Fruit fly (Drosophila melanogaster) whole organism, embryonic: Measurements from ENCODE around the gene CG1622.
A peak's percentile ranks its signal among the peaks of the same experiment; 100 is the strongest.

Source experiments
- Ada2b ChIP-seq: fragments of 200-800 bp; sonication (Bioruptor generic); IDR thresholded peaks from 2 replicates; pipeline ENCODE4 v1.3.6; 2022; ENCODE audit warnings: missing biosample characterization, missing genetic modification characterization
- CG11504 ChIP-seq: fragments of 200-800 bp; sonication (Bioruptor generic); optimal IDR thresholded peaks from 3 replicates; lab custom pipeline; 2019; ENCODE audit warnings: missing biosample characterization, mild to moderate bottlenecking, missing genetic modification characterization, moderate library complexity
- CG11696 ChIP-seq: fragments of 200-800 bp; sonication (Bioruptor generic); IDR thresholded peaks from 2 replicates; pipeline ENCODE4 v1.3.6; 2022; ENCODE audit warnings: missing biosample characterization, missing genetic modification characterization
- CG1529 ChIP-seq: fragments of 200-800 bp; sonication (Bioruptor generic); optimal IDR thresholded peaks from 3 replicates; lab custom pipeline; 2018; ENCODE audit warnings: missing biosample characterization, missing genetic modification characterization
- CG17829 ChIP-seq: fragments of 200-800 bp; optimal IDR thresholded peaks from 2 replicates; lab custom pipeline; 2019; ENCODE audit warnings: missing biosample characterization, mild to moderate bottlenecking, missing genetic modification characterization, moderate library complexity
- CG18262 ChIP-seq: fragments of 200-800 bp; optimal IDR thresholded peaks from 3 replicates; lab custom pipeline; 2019; ENCODE audit warnings: missing biosample characterization, mild to moderate bottlenecking, missing genetic modification characterization, moderate library complexity
- CG2712 ChIP-seq: fragments of 200-800 bp; optimal IDR thresholded peaks from 3 replicates; lab custom pipeline; 2019; ENCODE audit warnings: missing biosample characterization, mild to moderate bottlenecking, missing genetic modification characterization, moderate library complexity
- CG32767 ChIP-seq: fragments of 200-800 bp; sonication (Bioruptor generic); IDR thresholded peaks from 2 replicates; pipeline ENCODE4 v1.3.6; 2022; ENCODE audit warnings: missing biosample characterization, missing genetic modification characterization
- CG34422 ChIP-seq: fragments of 200-800 bp; sonication (Bioruptor generic); IDR thresholded peaks from 3 replicates; pipeline ENCODE4 v1.3.6; 2022; ENCODE audit warnings: missing biosample characterization, missing genetic modification characterization
- CG4404 ChIP-seq: fragments of 200-800 bp; sonication (Bioruptor generic); IDR thresholded peaks from 2 replicates; pipeline ENCODE4 v1.3.6; 2022; ENCODE audit warnings: missing biosample characterization, missing genetic modification characterization
- CG4707 ChIP-seq: fragments of 200-800 bp; sonication (Bioruptor generic); optimal IDR thresholded peaks from 2 replicates; lab custom pipeline; 2018; ENCODE audit warnings: missing biosample characterization, mild to moderate bottlenecking, missing genetic modification characterization, moderate library complexity
- CG4820 ChIP-seq: fragments of 200-800 bp; sonication (Bioruptor generic); optimal IDR thresholded peaks from 3 replicates; lab custom pipeline; 2016; ENCODE audit warnings: missing biosample characterization, missing genetic modification characterization
- CG7839 ChIP-seq: fragments of 200-800 bp; sonication (Bioruptor generic); optimal IDR thresholded peaks from 3 replicates; lab custom pipeline; 2018; ENCODE audit warnings: missing biosample characterization, mild to moderate bottlenecking, missing genetic modification characterization, moderate library complexity
- CG8290 ChIP-seq, 3 experiments: fragments of 200-800 bp; sonication (Bioruptor generic); optimal IDR thresholded peaks; 2 replicates each; lab custom pipeline; 2016 to 2019; ENCODE audit warnings: missing biosample characterization in 3 of 3, missing genetic modification characterization in 3 of 3, mild to moderate bottlenecking in 2 of 3, moderate library complexity in 1 of 3
- CG9817 ChIP-seq: fragments of 200-800 bp; sonication (Bioruptor generic); optimal IDR thresholded peaks from 2 replicates; lab custom pipeline; 2018; ENCODE audit warnings: missing biosample characterization, mild to moderate bottlenecking, missing genetic modification characterization, moderate library complexity
- D19A ChIP-seq: fragments of 200-800 bp; optimal IDR thresholded peaks from 3 replicates; lab custom pipeline; 2019; ENCODE audit warnings: missing biosample characterization, mild to moderate bottlenecking, missing genetic modification characterization, moderate library complexity
- Dip3 ChIP-seq: fragments of 200-800 bp; sonication (Bioruptor generic); optimal IDR thresholded peaks from 3 replicates; lab custom pipeline; 2016; ENCODE audit warnings: missing biosample characterization, missing genetic modification characterization
- E2f1 ChIP-seq: fragments of 200-800 bp; sonication (Bioruptor generic); IDR thresholded peaks from 2 replicates; pipeline ENCODE4 v1.3.6; 2022; ENCODE audit warnings: missing biosample characterization, missing genetic modification characterization
- ERR ChIP-seq: fragments of 200-800 bp; sonication (Bioruptor generic); optimal IDR thresholded peaks from 2 replicates; lab custom pipeline; 2016; ENCODE audit warnings: missing biosample characterization, missing genetic modification characterization
- Ets97D ChIP-seq: fragments of 200-800 bp; sonication (Bioruptor generic); optimal IDR thresholded peaks from 3 replicates; lab custom pipeline; 2016; ENCODE audit warnings: missing biosample characterization, missing genetic modification characterization
- Gug ChIP-seq: fragments of 200-800 bp; sonication (Bioruptor generic); IDR thresholded peaks from 4 replicates; pipeline ENCODE4 v1.3.6; 2022; ENCODE audit warnings: missing biosample characterization, missing genetic modification characterization
- Hr3 ChIP-seq: fragments of 200-800 bp; sonication (Bioruptor generic); optimal IDR thresholded peaks from 3 replicates; lab custom pipeline; 2016; ENCODE audit warnings: missing biosample characterization, missing genetic modification characterization
- Kr ChIP-seq: fragments of 200-800 bp; sonication (Bioruptor generic); optimal IDR thresholded peaks from 2 replicates; lab custom pipeline; 2017; ENCODE audit warnings: missing biosample characterization, mild to moderate bottlenecking, missing genetic modification characterization
- NC2β ChIP-seq: fragments of 200-800 bp; sonication (Bioruptor generic); optimal IDR thresholded peaks from 2 replicates; lab custom pipeline; 2016; ENCODE audit warnings: missing biosample characterization, missing genetic modification characterization
- PHDP ChIP-seq: fragments of 200-800 bp; sonication (Bioruptor generic); optimal IDR thresholded peaks from 3 replicates; lab custom pipeline; 2018; ENCODE audit warnings: missing biosample characterization, mild to moderate bottlenecking, missing genetic modification characterization, moderate library complexity
- Side ChIP-seq: fragments of 200-800 bp; sonication (Bioruptor generic); optimal IDR thresholded peaks from 2 replicates; lab custom pipeline; 2016; ENCODE audit warnings: missing biosample characterization, missing genetic modification characterization
- Taf1 ChIP-seq: fragments of 200-800 bp; sonication (Bioruptor generic); IDR thresholded peaks from 2 replicates; pipeline ENCODE4 v1.3.6; 2022; ENCODE audit warnings: missing biosample characterization, missing genetic modification characterization
- Trl ChIP-seq, 3 experiments: fragments of >200 bp in 2 of 3; fragments of 200-800 bp in 1 of 3; sonication (Bioruptor generic) in 1 of 3; optimal IDR thresholded peaks; 2 replicates in 1 of 3; 3 replicates in 2 of 3; lab custom pipeline; 2016 to 2017; ENCODE audit warnings: missing biosample characterization in 1 of 3, missing genetic modification characterization in 1 of 3
- bab2 ChIP-seq: fragments of 200-800 bp; sonication (Bioruptor generic); optimal IDR thresholded peaks from 2 replicates; lab custom pipeline; 2016; ENCODE audit warnings: missing biosample characterization, missing genetic modification characterization
- bigmax ChIP-seq: fragments of 200-800 bp; sonication (Bioruptor generic); optimal IDR thresholded peaks from 2 replicates; lab custom pipeline; 2018; ENCODE audit warnings: missing biosample characterization, mild to moderate bottlenecking, missing genetic modification characterization
- btn ChIP-seq: fragments of 200-800 bp; sonication (Bioruptor generic); optimal IDR thresholded peaks from 2 replicates; lab custom pipeline; 2016; ENCODE audit warnings: missing biosample characterization, missing genetic modification characterization
- chm ChIP-seq: fragments of 200-800 bp; sonication (Bioruptor generic); IDR thresholded peaks from 2 replicates; pipeline ENCODE4 v1.3.6; 2022; ENCODE audit warnings: missing biosample characterization, missing genetic modification characterization
- ci ChIP-seq: fragments of 200-800 bp; sonication (Bioruptor generic); IDR thresholded peaks from 3 replicates; pipeline ENCODE4 v1.3.6; 2022; ENCODE audit warnings: missing biosample characterization, missing genetic modification characterization
- corto ChIP-seq: fragments of 200-800 bp; sonication (Bioruptor generic); optimal IDR thresholded peaks from 2 replicates; lab custom pipeline; 2016; ENCODE audit warnings: missing biosample characterization, mild to moderate bottlenecking, missing genetic modification characterization, moderate library complexity
- dmrt99B ChIP-seq: fragments of 200-800 bp; sonication (Bioruptor generic); optimal IDR thresholded peaks from 2 replicates; lab custom pipeline; 2018; ENCODE audit warnings: missing biosample characterization, mild to moderate bottlenecking, missing genetic modification characterization, moderate library complexity
- ems ChIP-seq: fragments of 200-800 bp; sonication (Bioruptor generic); optimal IDR thresholded peaks from 3 replicates; lab custom pipeline; 2016; ENCODE audit warnings: missing biosample characterization, missing genetic modification characterization
- gsb ChIP-seq: fragments of 200-800 bp; sonication (Bioruptor generic); IDR thresholded peaks from 2 replicates; pipeline ENCODE4 v1.3.6; 2022; ENCODE audit warnings: missing biosample characterization, missing genetic modification characterization
- kah ChIP-seq: fragments of 200-800 bp; sonication (Bioruptor generic); optimal IDR thresholded peaks from 2 replicates; lab custom pipeline; 2018; ENCODE audit warnings: missing biosample characterization, mild to moderate bottlenecking, missing genetic modification characterization
- lab ChIP-seq: fragments of 200-800 bp; sonication (Bioruptor generic); optimal IDR thresholded peaks from 3 replicates; lab custom pipeline; 2017; ENCODE audit warnings: missing biosample characterization, missing genetic modification characterization, mild to moderate bottlenecking, moderate library complexity, missing genetic modification reagents
- lmd ChIP-seq: fragments of 200-800 bp; sonication (Bioruptor generic); IDR thresholded peaks from 2 replicates; pipeline ENCODE4 v1.3.6; 2022; ENCODE audit warnings: missing biosample characterization, missing genetic modification characterization
- pan ChIP-seq, 4 experiments: fragments of >200 bp in 3 of 4; fragments of 200-800 bp in 1 of 4; sonication (Bioruptor generic) in 1 of 4; optimal IDR thresholded peaks in 3 of 4; IDR thresholded peaks in 1 of 4; 2 replicates each; pipeline versions ENCODE4 v1.3.6 to Lab custom; 2017 to 2022; ENCODE audit warnings: missing biosample characterization in 2 of 4, missing genetic modification characterization in 2 of 4, mixed read lengths in 1 of 4
- phol ChIP-seq: fragments of 200-800 bp; sonication (Bioruptor generic); optimal IDR thresholded peaks from 3 replicates; lab custom pipeline; 2018; ENCODE audit warnings: missing biosample characterization, mild to moderate bottlenecking, missing genetic modification characterization, moderate library complexity
- prd ChIP-seq, 3 experiments: fragments of >200 bp in 2 of 3; fragments of 200-800 bp in 1 of 3; sonication (Bioruptor generic) in 1 of 3; optimal IDR thresholded peaks in 2 of 3; IDR thresholded peaks in 1 of 3; 2 replicates in 2 of 3; 3 replicates in 1 of 3; pipeline versions ENCODE4 v1.3.6 to Lab custom; 2017 to 2022; ENCODE audit warnings: missing biosample characterization in 1 of 3, missing genetic modification characterization in 1 of 3
- pzg ChIP-seq: fragments of 200-800 bp; sonication (Bioruptor generic); optimal IDR thresholded peaks from 3 replicates; lab custom pipeline; 2018; ENCODE audit warnings: missing biosample characterization, mild to moderate bottlenecking, missing genetic modification characterization, moderate library complexity
- seq ChIP-seq: fragments of 200-800 bp; sonication (Bioruptor generic); IDR thresholded peaks from 2 replicates; pipeline ENCODE4 v1.3.6; 2022; ENCODE audit warnings: missing biosample characterization, missing genetic modification characterization
- sr ChIP-seq: fragments of 200-800 bp; sonication (Bioruptor generic); IDR thresholded peaks from 3 replicates; pipeline ENCODE4 v1.3.6; 2022; ENCODE audit warnings: missing biosample characterization, missing genetic modification characterization
- tio ChIP-seq: fragments of 200-800 bp; sonication (Bioruptor generic); optimal IDR thresholded peaks from 2 replicates; lab custom pipeline; 2017; ENCODE audit warnings: missing biosample characterization, missing genetic modification characterization, inconsistent platforms

CG1622 gene

DNA sequence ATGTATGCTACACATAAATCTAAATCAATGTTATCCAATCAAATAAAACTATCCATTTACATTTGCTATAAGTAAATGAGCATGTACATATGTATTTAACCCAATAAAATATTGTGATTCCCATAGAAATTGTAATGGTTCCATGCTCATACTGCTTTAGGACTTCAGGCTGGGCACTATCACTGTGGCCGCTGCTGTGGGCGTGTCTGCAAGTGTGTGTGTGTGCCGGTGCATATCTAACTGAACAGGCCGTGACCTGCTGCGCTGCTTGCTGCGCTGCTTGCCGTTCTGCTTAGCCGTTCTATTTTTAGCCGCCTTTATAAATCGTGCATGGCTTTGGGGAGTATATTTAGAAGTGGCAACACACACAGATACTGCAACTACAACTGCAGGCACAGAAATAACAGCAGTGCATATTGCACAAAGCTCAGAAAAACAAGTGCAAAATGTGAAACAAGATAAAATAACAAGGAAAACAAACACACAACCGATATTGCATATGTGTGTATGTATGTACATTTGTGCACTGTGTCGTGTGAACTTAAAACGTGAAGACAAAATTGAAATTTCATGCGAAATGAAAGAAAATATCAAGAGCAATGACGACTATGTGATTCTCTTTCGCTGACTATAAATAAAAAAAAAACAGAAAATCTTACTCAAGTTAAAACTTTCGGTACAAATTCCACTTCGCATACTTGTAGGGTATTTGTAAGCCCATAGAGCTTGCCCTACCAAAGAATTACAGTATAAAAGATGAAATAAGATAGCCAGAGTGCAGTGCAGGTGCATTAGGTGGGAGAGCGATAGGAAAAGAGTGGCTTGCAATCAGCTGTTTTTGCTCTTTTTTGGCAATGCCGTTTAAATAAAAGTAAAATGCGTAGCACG, 19.1 kb upstream of the CG1622 start (continued):
- TF ChIP-seq prd (optimal IDR thresholded peaks at IDR 0.05; lab: Kevin White, UChicago) (no peak), prd (GFP tag; IDR thresholded peaks at IDR 0.05; lab: Robert Waterston, UW) (peak; percentile 39; the same call in 1 of the 3 replicates), CG17829 (peak; percentile 7), pan (optimal IDR thresholded peaks at IDR 0.05; lab: Kevin White, UChicago) (no peak), pan (GFP tag; optimal IDR thresholded peaks at IDR 0.05 in 1 of 2, IDR thresholded peaks at IDR 0.05 in 1 of 2) (no peak), NC2β (GFP tag; lab: Kevin White, UChicago) (no peak), CG4820 (GFP tag; lab: Kevin White, UChicago) (no peak), CG32767 (GFP tag; lab: Robert Waterston, UW) (peak; percentile 29; the same call in 1 of the 2 replicates), CG1529 (GFP tag; lab: Kevin White, UChicago) (no peak), Trl (optimal IDR thresholded peaks at IDR 0.05; lab: Kevin White, UChicago) (no peak), Trl (GFP tag; optimal IDR thresholded peaks at IDR 0.05; lab: Kevin White, UChicago) (no peak), btn (GFP tag; lab: Kevin White, UChicago) (no peak), E2f1 (GFP tag; lab: Robert Waterston, UW) (no peak), Taf1 (no peak), Hr3 (no peak), bab2 (GFP tag; lab: Kevin White, UChicago) (peak; percentile 29), gsb (GFP tag; lab: Robert Waterston, UW) (no peak), Side (GFP tag; lab: Kevin White, UChicago) (no peak), CG18262 (peak; percentile 34), tio (GFP tag; lab: Kevin White, UChicago) (no peak), Kr (no peak), CG4707 (GFP tag; lab: Kevin White, UChicago) (no peak), dmrt99B (tag; lab: Kevin White, UChicago) (peak; percentile 25), ERR (no peak), sr (GFP tag; lab: Robert Waterston, UW) (0 out of 3 replicates have a peak, but pooled peaks have one; percentile 3), Gug (0 out of 4 replicates have a peak, but pooled peaks have one; percentile 38), PHDP (tag; lab: Kevin White, UChicago) (peak; percentile 22), CG2712 (peak; percentile 47), ems (GFP tag; lab: Kevin White, UChicago) (peak; percentile 21), Ets97D (no peak), chm (GFP tag; lab: Robert Waterston, UW) (no peak), kah (GFP tag; lab: Kevin White, UChicago) (no peak), CG4404 (no peak), CG7839 (tag; lab: Kevin White, UChicago) (peak; percentile 5), pzg (GFP tag; lab: Kevin White, UChicago) (no peak), seq (GFP tag; lab: Robert Waterston, UW) (no peak), bigmax (GFP tag; lab: Kevin White, UChicago) (no peak), D19A (tag; lab: Kevin White, UChicago) (peak; percentile 81), phol (tag; lab: Kevin White, UChicago) (peak; percentile 32), corto (GFP tag; lab: Kevin White, UChicago) (peak; percentile 13), lab (GFP tag; lab: Kevin White, UChicago) (peak; percentile 39), CG8290 (GFP tag; optimal IDR thresholded peaks at IDR 0.05; lab: Kevin White, UChicago) (no peak), CG8290 (tag; optimal IDR thresholded peaks at IDR 0.05; lab: Kevin White, UChicago) (peak in 1 of 2 experiments; percentile 54), lmd (GFP tag; lab: Robert Waterston, UW) (0 out of 2 replicates have a peak, but pooled peaks have one; percentile 6), CG11504 (peak; percentile 38), CG34422 (GFP tag; lab: Robert Waterston, UW) (0 out of 3 replicates have a peak, but pooled peaks have one; percentile 25), ci (GFP tag; lab: Robert Waterston, UW) (peak; percentile 36; the same call in 1 of the 3 replicates), Dip3 (GFP tag; lab: Kevin White, UChicago) (no peak), CG11696 (GFP tag; lab: Robert Waterston, UW) (peak; percentile 96), CG9817 (tag; lab: Kevin White, UChicago) (peak; percentile 0), Ada2b (GFP tag; lab: Robert Waterston, UW) (no peak)
